Fruit fly (Drosophila melanogaster): Measurements from ENCODE around the gene Nsun2.

DNA sequence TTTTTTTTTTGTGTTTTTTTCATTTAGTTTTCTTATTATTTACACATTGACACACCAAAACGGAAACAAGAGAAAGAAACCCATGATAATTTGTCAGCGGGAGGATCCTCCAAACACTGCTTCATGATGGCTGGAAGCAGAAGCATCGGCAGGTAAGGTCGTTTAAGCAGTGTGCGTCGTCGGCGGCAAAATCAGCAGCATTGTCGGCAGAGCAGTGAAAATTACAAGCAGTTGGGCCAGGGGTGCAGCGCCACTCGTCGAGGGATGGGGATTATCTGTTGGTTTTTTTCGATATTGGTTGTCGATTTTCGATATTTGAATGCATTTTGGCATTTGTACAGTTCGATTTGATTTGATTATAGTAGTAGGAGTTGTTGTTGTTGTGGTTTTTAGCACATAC, 25.5 kb upstream of the Nsun2 start:
- TF ChIP-seq CG12768 (GFP tag; optimal IDR thresholded peaks at IDR 0.05) (no peak), CG14711 (tag; optimal IDR thresholded peaks at IDR 0.05) (no peak), kay (GFP tag; ENCODE audit: borderline replicate concordance) (no peak), CG33017 (tag; optimal IDR thresholded peaks at IDR 0.05) (no peak), CG7045 (GFP tag; optimal IDR thresholded peaks at IDR 0.05) (no peak), toe (GFP tag; optimal IDR thresholded peaks at IDR 0.05) (no peak), cnc (optimal IDR thresholded peaks at IDR 0.05) (no peak), bab1 (GFP tag; optimal IDR thresholded peaks at IDR 0.05) (no peak)
